Worm (Caenorhabditis elegans) whole organism, L1 larva: ENCODE measurements around the gene ZK617.26.

ENCODE experiments used
- C34B4.2 ChIP-seq: sonication (generic microtip); optimal IDR thresholded peaks from 2 replicates; lab custom pipeline; 2017; ENCODE audit warnings: mild to moderate bottlenecking, missing genetic modification characterization, missing compliant biosample characterization
- F16B12.6 ChIP-seq: fragments of 150-350 bp; optimal IDR thresholded peaks from 2 replicates; lab custom pipeline; 2014; ENCODE audit warnings: missing biosample characterization, missing genetic modification characterization
- Y116A8C.19 ChIP-seq: sonication (generic microtip); optimal IDR thresholded peaks from 2 replicates; lab custom pipeline; 2016; ENCODE audit warnings: missing compliant biosample characterization, missing genetic modification characterization, borderline replicate concordance
- aha-1 ChIP-seq: fragments of 150-350 bp; optimal IDR thresholded peaks from 2 replicates; lab custom pipeline; 2014; ENCODE audit warnings: missing biosample characterization, missing genetic modification characterization
- aly-2 ChIP-seq: fragments of 150-350 bp; optimal IDR thresholded peaks from 2 replicates; lab custom pipeline; 2014; ENCODE audit warnings: missing biosample characterization, missing genetic modification characterization
- ama-1 ChIP-seq: fragments of 150-350 bp; optimal IDR thresholded peaks from 2 replicates; lab custom pipeline; 2014
- blmp-1 ChIP-seq: fragments of 150-350 bp; optimal IDR thresholded peaks from 2 replicates; lab custom pipeline; 2014; ENCODE audit warnings: missing biosample characterization, missing genetic modification characterization
- ceh-63 ChIP-seq: fragments of 200-800 bp; sonication (Bioruptor generic); optimal IDR thresholded peaks from 2 replicates; lab custom pipeline; 2018; ENCODE audit warnings: mild to moderate bottlenecking, missing genetic modification characterization, missing compliant biosample characterization
- ceh-82 ChIP-seq, 3 experiments: fragments of 150-350 bp in 1 of 3; sonication (generic microtip) in 2 of 3; optimal IDR thresholded peaks; 2 replicates each; lab custom pipeline; 2014 to 2017; ENCODE audit warnings: missing biosample characterization in 3 of 3, missing genetic modification characterization in 3 of 3
- dpl-1 ChIP-seq, 3 experiments: fragments of 150-350 bp in 2 of 3; sonication (generic microtip) in 1 of 3; optimal IDR thresholded peaks; 2 replicates each; lab custom pipeline; 2014 to 2017; ENCODE audit warnings: missing biosample characterization in 3 of 3, missing genetic modification characterization in 3 of 3, missing genetic modification reagents in 3 of 3
- dsc-1 ChIP-seq: sonication (generic microtip); optimal IDR thresholded peaks from 2 replicates; lab custom pipeline; 2016; ENCODE audit warnings: mild to moderate bottlenecking, missing genetic modification characterization, missing compliant biosample characterization
- efl-1 ChIP-seq, 4 experiments: fragments of 150-350 bp; optimal IDR thresholded peaks in 3 of 4; peaks in 1 of 4; 1 replicate in 1 of 4; 2 replicates in 3 of 4; lab custom pipeline; 2014; ENCODE audit warnings: missing biosample characterization in 2 of 4, missing genetic modification characterization in 2 of 4, missing genetic modification reagents in 2 of 4
- efl-3 ChIP-seq: fragments of 200-800 bp; sonication (Bioruptor generic); optimal IDR thresholded peaks from 2 replicates; lab custom pipeline; 2018; ENCODE audit warnings: mild to moderate bottlenecking, missing genetic modification characterization, missing compliant biosample characterization
- egl-27 ChIP-seq, 2 experiments: fragments of 150-350 bp in 1 of 2; sonication (generic microtip); optimal IDR thresholded peaks; 3 replicates each; lab custom pipeline; 2017 to 2018; ENCODE audit warnings: missing biosample characterization in 2 of 2, missing genetic modification characterization in 2 of 2, missing genetic modification reagents in 2 of 2
- elt-3 ChIP-seq, 6 experiments: fragments of 150-350 bp in 1 of 6; sonication (generic microtip); optimal IDR thresholded peaks; 2 replicates each; lab custom pipeline; 2017 to 2018; ENCODE audit warnings: missing biosample characterization in 6 of 6, missing genetic modification characterization in 6 of 6, inconsistent platforms in 1 of 6
- fkh-10 ChIP-seq: sonication (generic microtip); optimal IDR thresholded peaks from 2 replicates; lab custom pipeline; 2017; ENCODE audit warnings: missing biosample characterization, missing genetic modification reagents, missing genetic modification characterization
- fkh-4 ChIP-seq: sonication (generic microtip); optimal IDR thresholded peaks from 2 replicates; lab custom pipeline; 2016; ENCODE audit warnings: missing compliant biosample characterization, missing genetic modification characterization, borderline replicate concordance
- fkh-8 ChIP-seq: sonication (generic microtip); optimal IDR thresholded peaks from 2 replicates; lab custom pipeline; 2016; ENCODE audit warnings: mild to moderate bottlenecking, missing genetic modification characterization, missing compliant biosample characterization
- grh-1 ChIP-seq: fragments of 200-800 bp; sonication (Bioruptor generic); IDR thresholded peaks from 2 replicates; pipeline ENCODE4 v1.3.6; 2022; ENCODE audit warnings: missing genetic modification reagents, missing genetic modification characterization, missing compliant biosample characterization
- hlh-17 ChIP-seq: fragments of 200-800 bp; sonication (Bioruptor generic); optimal IDR thresholded peaks from 2 replicates; lab custom pipeline; 2018; ENCODE audit warnings: missing genetic modification characterization, mild to moderate bottlenecking, missing compliant biosample characterization, moderate library complexity, borderline replicate concordance
- hlh-4 ChIP-seq: sonication (generic microtip); optimal IDR thresholded peaks from 2 replicates; lab custom pipeline; 2016; ENCODE audit warnings: mild to moderate bottlenecking, missing genetic modification characterization, missing compliant biosample characterization
- lin-14 ChIP-seq: fragments of 200-800 bp; sonication (Bioruptor generic); optimal IDR thresholded peaks from 2 replicates; lab custom pipeline; 2018; ENCODE audit warnings: mild to moderate bottlenecking, missing genetic modification characterization, moderate library complexity, missing compliant biosample characterization
- mep-1 ChIP-seq: fragments of 150-350 bp; optimal IDR thresholded peaks from 2 replicates; lab custom pipeline; 2014; ENCODE audit warnings: missing biosample characterization, missing genetic modification characterization
- nhr-11 ChIP-seq: fragments of 150-350 bp; optimal IDR thresholded peaks from 2 replicates; lab custom pipeline; 2014; ENCODE audit warnings: missing biosample characterization, missing genetic modification characterization
- nhr-19 ChIP-seq: fragments of 200-800 bp; sonication (Bioruptor generic); conservative IDR thresholded peaks from 2 replicates; pipeline ENCODE4 v1.3.6; 2022; ENCODE audit warnings: missing genetic modification characterization, missing compliant biosample characterization
- nhr-28 ChIP-seq: fragments of 150-350 bp; optimal IDR thresholded peaks from 2 replicates; lab custom pipeline; 2014; ENCODE audit warnings: missing biosample characterization, missing genetic modification characterization
- nhr-47 ChIP-seq: sonication (generic microtip); optimal IDR thresholded peaks from 2 replicates; lab custom pipeline; 2016; ENCODE audit warnings: mild to moderate bottlenecking, missing genetic modification characterization, moderate library complexity, missing compliant biosample characterization
- nhr-71 ChIP-seq: sonication (generic microtip); optimal IDR thresholded peaks from 2 replicates; lab custom pipeline; 2016; ENCODE audit warnings: mild to moderate bottlenecking, missing genetic modification characterization, moderate library complexity, missing compliant biosample characterization
- nhr-76 ChIP-seq: sonication (generic microtip); optimal IDR thresholded peaks from 2 replicates; lab custom pipeline; 2017; ENCODE audit warnings: missing biosample characterization, missing genetic modification characterization
- nhr-84 ChIP-seq: sonication (generic microtip); optimal IDR thresholded peaks from 2 replicates; lab custom pipeline; 2017; ENCODE audit warnings: missing biosample characterization, missing genetic modification characterization
- nhr-90 ChIP-seq: sonication (generic microtip); optimal IDR thresholded peaks from 2 replicates; lab custom pipeline; 2016; ENCODE audit warnings: mild to moderate bottlenecking, missing genetic modification characterization, missing compliant biosample characterization; ENCODE audit not compliant: poor library complexity
- rnt-1 ChIP-seq: sonication (generic microtip); optimal IDR thresholded peaks from 2 replicates; lab custom pipeline; 2016; ENCODE audit warnings: mild to moderate bottlenecking, missing genetic modification characterization, moderate library complexity, missing compliant biosample characterization
- snpc-4 ChIP-seq: fragments of 150-350 bp; optimal IDR thresholded peaks from 2 replicates; lab custom pipeline; 2014; ENCODE audit warnings: missing biosample characterization, missing genetic modification characterization
- snu-23 ChIP-seq: sonication (generic microtip); optimal IDR thresholded peaks from 2 replicates; lab custom pipeline; 2016; ENCODE audit warnings: missing genetic modification characterization, missing compliant biosample characterization
- sox-4 ChIP-seq: sonication (generic microtip); optimal IDR thresholded peaks from 2 replicates; lab custom pipeline; 2016; ENCODE audit warnings: missing genetic modification characterization, missing compliant biosample characterization
- swsn-7 ChIP-seq: sonication (generic microtip); optimal IDR thresholded peaks from 2 replicates; lab custom pipeline; 2016; ENCODE audit warnings: missing genetic modification characterization, missing compliant biosample characterization
- tlp-1 ChIP-seq: fragments of 150-350 bp; optimal IDR thresholded peaks from 2 replicates; lab custom pipeline; 2014; ENCODE audit warnings: missing biosample characterization, missing genetic modification characterization
- unc-130 ChIP-seq: fragments of 150-350 bp; optimal IDR thresholded peaks from 2 replicates; lab custom pipeline; 2017; ENCODE audit warnings: missing biosample characterization, missing genetic modification characterization, inconsistent platforms
- unc-30 ChIP-seq: sonication (generic microtip); optimal IDR thresholded peaks from 2 replicates; lab custom pipeline; 2017; ENCODE audit warnings: missing biosample characterization, missing genetic modification characterization
- unc-62 ChIP-seq: fragments of 150-350 bp; optimal IDR thresholded peaks from 2 replicates; lab custom pipeline; 2014; ENCODE audit warnings: missing biosample characterization, missing genetic modification reagents, missing genetic modification characterization
- unc-86 ChIP-seq: sonication (generic microtip); optimal IDR thresholded peaks from 2 replicates; lab custom pipeline; 2016; ENCODE audit warnings: missing genetic modification characterization, missing compliant biosample characterization

Gene ZK617.26

DNA sequence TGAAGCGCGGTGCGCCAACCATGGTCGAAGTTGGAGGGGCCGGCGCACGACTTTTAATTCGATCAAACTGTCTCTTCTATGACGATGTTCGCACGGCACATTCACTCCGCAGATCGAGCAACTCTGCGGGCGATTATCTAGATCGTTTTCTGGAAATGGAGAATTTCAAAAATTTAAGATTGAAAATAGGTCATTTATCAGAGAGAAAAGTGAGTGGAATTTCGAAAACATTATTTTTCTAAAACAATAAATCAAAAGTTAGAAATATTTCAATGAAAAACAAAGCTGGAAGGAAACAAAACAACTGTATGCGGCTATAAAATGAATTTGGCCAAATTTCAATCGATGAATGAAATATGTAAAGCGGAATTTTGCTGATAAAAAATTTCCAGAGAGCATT lies at the start of gene ZK617.26, which contains the start of gene unc-22:
Gene ZK617.26, minus strand, starts transcription at position 101 of the 400 bp plus-strand sequence.
Gene unc-22, minus strand, starts transcription at position 149 of the 400 bp plus-strand sequence.
- TF ChIP-seq unc-30 (tag; lab: Kevin White, UChicago) (no peak), nhr-90 (tag; lab: Kevin White, UChicago) (no peak), ceh-63 (GFP tag; lab: Kevin White, UChicago) (no peak)
- TF ChIP-seq, all 84 proteins: peak for 0

DNA sequence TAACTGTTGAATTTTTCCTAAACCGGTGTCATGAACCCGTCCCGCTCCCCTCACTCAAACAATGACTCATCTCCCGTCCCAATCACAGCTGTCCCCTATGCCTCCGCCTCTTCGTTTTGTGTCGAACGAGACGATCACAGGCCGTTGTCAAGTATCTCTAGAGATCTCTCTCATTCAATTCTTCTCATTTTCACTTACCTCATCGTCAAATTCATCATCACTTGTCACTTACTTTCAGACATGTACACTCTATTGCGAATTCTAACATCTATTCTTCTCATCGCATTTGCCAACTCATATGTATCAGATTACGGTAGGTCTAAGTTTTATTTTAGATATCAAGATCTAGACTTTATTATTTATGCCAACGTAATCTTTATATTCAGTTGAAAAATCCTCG lies 46.7 kb upstream of the ZK617.26 start, which contains the start of gene K08E4.3:
Gene K08E4.3, plus strand, starts transcription at position 235 of the 400 bp plus-strand sequence.
- TF ChIP-seq lin-14 (GFP tag; lab: Kevin White, UChicago) (peak; percentile 26), nhr-76 (tag; lab: Kevin White, UChicago) (no peak)

DNA sequence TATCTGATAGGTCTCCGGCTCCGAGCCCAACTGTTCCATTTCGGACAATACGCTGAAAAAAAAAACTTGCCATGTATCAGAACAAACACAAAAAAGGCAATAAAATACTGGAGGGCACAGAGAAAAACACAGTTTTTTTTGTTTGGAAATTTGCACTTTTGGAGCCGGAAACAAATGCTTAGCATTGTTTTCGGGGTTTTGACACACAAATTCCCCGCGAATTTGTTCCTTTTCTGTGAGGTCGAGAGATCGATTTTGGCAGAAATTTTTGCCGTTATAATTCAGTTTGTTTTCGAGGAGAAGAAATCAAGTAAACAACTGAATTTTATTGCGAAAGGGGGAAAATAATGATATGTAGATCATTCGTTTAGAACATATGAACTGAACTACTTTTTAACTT lies 45.8 kb upstream of the ZK617.26 start, which contains the start of gene K08E4.2:
Gene K08E4.2, minus strand, starts transcription at position 54 of the 400 bp plus-strand sequence.
- TF ChIP-seq swsn-7 (tag; lab: Kevin White, UChicago): no peak

DNA sequence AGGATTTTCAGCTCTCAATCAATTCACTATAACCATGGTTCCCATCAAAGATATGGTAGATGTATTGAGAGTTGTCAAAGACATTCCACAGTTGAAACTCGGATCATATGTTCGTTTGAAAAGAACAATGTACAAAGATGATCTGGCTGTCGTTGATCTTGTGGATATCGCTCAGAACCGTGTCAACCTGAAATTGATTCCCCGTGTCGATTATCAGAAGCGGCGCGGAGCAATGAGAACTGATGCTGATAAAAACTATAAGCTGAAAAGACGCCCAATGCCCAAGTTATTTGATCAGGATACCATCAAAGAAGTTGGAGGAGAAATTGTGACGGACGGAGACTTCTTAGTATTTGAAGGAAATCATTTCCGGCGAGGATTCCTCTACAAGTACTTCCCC lies 41.7 kb upstream of the ZK617.26 start:
- no peak for TF ChIP-seq grh-1 (GFP tag; lab: Robert Waterston, UW)
- TF ChIP-seq aha-1 (tag; lab: Kevin White, UChicago): no peak
- TF ChIP-seq fkh-8 (tag; lab: Kevin White, UChicago): no peak
- TF ChIP-seq hlh-4: no peak
- TF ChIP-seq snu-23: no peak
- TF ChIP-seq nhr-11 (tag; lab: Kevin White, UChicago): no peak
- no peak for TF ChIP-seq snpc-4 (tag; lab: Kevin White, UChicago)
- TF ChIP-seq efl-1 (optimal IDR thresholded peaks at IDR 0.05; lab: Kevin White, UChicago): no peak
- no peak for TF ChIP-seq efl-1 (GFP tag; optimal IDR thresholded peaks at IDR 0.05 in 1 of 2; lab: Kevin White, UChicago)
- TF ChIP-seq unc-86 (tag; lab: Kevin White, UChicago): no peak

DNA sequence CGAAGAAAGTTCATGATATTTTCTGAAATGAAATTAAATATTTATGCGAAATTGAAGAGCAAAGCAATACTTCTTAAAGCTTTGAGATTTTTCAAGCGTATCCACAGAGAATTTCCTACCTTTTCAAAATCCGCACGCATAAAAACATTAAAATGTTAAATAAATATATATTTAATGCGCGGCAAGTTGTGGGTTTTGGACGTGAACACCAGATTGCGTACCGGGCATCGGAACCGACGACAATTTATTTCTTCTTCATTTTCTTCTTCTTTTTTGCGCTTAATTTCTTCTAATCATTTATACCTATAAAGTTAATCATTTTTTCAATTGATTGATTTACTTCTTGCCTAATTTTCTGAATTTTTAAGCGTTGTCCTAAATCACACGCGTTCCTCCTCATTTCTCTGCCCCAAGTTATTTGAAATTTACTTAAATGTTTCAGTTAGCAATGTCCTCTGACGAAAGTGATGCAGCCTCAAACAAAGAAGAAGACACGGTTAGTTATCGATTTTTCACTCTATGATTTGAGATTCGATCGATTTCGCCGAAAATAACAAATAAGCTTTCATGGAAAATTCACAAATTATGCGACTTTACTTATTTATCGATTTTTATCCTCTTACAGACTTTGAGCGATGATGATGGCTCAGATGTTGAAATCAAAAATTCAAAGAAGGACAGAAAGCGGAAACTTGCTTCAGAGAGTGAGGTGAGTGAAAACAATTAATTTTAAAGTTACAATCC lies 40.5 kb upstream of the ZK617.26 start, which contains the start of the genes bre-5 and spt-5:
Gene bre-5, minus strand, starts transcription at position 167 of the 744 bp plus-strand sequence.
Gene spt-5, plus strand, starts transcription at position 443 of the 744 bp plus-strand sequence.
- TF ChIP-seq ama-1 (lab: Kevin White, UChicago) (no peak), efl-3 (no peak), dsc-1 (tag; lab: Kevin White, UChicago) (no peak), aha-1 (tag; lab: Kevin White, UChicago) (no peak), lin-14 (GFP tag; lab: Kevin White, UChicago) (no peak), fkh-4 (tag; lab: Kevin White, UChicago) (no peak), unc-62 (GFP tag; lab: Kevin White, UChicago) (no peak), Y116A8C.19 (tag; lab: Kevin White, UChicago) (no peak), dpl-1 (GFP tag; optimal IDR thresholded peaks at IDR 0.05; lab: Kevin White, UChicago) (peak; percentile 5 to 40 (median 35)), unc-30 (tag; lab: Kevin White, UChicago) (no peak), sox-4 (tag; lab: Kevin White, UChicago) (no peak), nhr-19 (GFP tag; lab: Robert Waterston, UW) (0 out of 2 replicates have a peak, but pooled peaks have one; percentile 12), nhr-71 (peak; percentile 48), ceh-82 (tag; optimal IDR thresholded peaks at IDR 0.05; lab: Kevin White, UChicago) (peak in 1 of 3 experiments; percentile 1), nhr-28 (tag; lab: Kevin White, UChicago) (no peak), nhr-47 (tag; lab: Kevin White, UChicago) (peak; percentile 52), nhr-90 (tag; lab: Kevin White, UChicago) (no peak), blmp-1 (tag; lab: Kevin White, UChicago) (no peak), C34B4.2 (tag; lab: Kevin White, UChicago) (no peak), efl-1 (optimal IDR thresholded peaks at IDR 0.05; lab: Kevin White, UChicago) (peak; percentile 24 to 47), efl-1 (GFP tag; optimal IDR thresholded peaks at IDR 0.05 in 1 of 2; lab: Kevin White, UChicago) (peak; percentile 50 to 72), unc-130 (tag; lab: Kevin White, UChicago) (peak; percentile 61), egl-27 (tag; optimal IDR thresholded peaks at IDR 0.05; lab: Kevin White, UChicago) (no peak), elt-3 (tag; optimal IDR thresholded peaks at IDR 0.05; lab: Kevin White, UChicago) (no peak), aly-2 (no peak), fkh-10 (GFP tag; lab: Kevin White, UChicago) (no peak), F16B12.6 (peak; percentile 85), nhr-84 (tag; lab: Kevin White, UChicago) (no peak), mep-1 (no peak), rnt-1 (peak; percentile 5), tlp-1 (tag; lab: Kevin White, UChicago) (no peak), snu-23 (peak; percentile 41), hlh-17 (GFP tag; lab: Kevin White, UChicago) (no peak)
